Fruit fly (Drosophila melanogaster): ENCODE data around the gene cDIP.
A peak's percentile ranks its signal among the peaks of the same experiment; 100 is the strongest.

The cDIP gene

DNA sequence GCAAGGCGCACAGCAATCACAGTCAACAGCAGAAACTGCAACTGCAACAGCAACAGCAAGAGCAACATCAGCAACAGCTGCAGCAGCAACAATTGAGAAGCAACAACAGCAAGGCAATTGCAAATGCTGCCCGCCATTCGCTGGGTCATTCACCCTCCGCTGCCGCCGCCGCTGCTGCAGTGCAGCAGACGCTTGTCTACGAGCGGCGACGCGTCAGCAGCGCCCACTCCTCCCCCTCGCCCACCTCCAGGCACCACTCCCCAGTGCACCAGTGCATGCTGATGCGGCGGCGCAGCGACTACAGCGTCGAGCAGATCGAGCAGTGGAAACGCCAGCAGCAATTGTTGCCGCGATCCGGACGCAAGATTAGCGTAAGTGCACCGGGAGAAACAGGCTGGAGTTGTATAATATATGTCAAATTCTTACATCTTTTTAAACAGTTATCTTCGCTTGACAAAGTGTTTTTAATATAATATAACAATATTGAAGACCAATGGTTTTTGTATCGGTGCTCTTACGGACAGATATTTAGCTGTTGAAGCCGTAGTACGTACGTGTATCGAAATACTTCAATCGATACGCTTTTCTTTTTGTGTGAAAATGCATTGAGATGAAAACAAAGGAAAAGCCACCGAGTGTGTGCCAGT, 44.9 kb upstream of the cDIP start (continued):
- TF ChIP-seq br (GFP tag; optimal IDR thresholded peaks at IDR 0.05) = peak; percentile 24
- TF ChIP-seq sv (GFP tag; optimal IDR thresholded peaks at IDR 0.05) = no peak
- TF ChIP-seq psq (GFP tag; optimal IDR thresholded peaks at IDR 0.05) = no peak
- TF ChIP-seq woc (GFP tag; optimal IDR thresholded peaks at IDR 0.05) = no peak

- TF ChIP-seq sage (GFP tag; optimal IDR thresholded peaks at IDR 0.05) (no peak), OdsH (GFP tag; optimal IDR thresholded peaks at IDR 0.05) (peak; percentile 77), sv (GFP tag; optimal IDR thresholded peaks at IDR 0.05) (peak; percentile 76), brk (GFP tag; optimal IDR thresholded peaks at IDR 0.05) (peak; percentile 28), dl (GFP tag; optimal IDR thresholded peaks at IDR 0.05; ENCODE audit: insufficient read depth in 1 of 2, partially characterized antibody in 2 of 2) (peak; percentile 64 to 81), Sp1 (GFP tag; optimal IDR thresholded peaks at IDR 0.05) (peak; percentile 68), Abd-B (GFP tag; optimal IDR thresholded peaks at IDR 0.05) (no peak), Vsx2 (GFP tag; optimal IDR thresholded peaks at IDR 0.05; ENCODE audit: partially characterized antibody) (peak; percentile 23), br (GFP tag; optimal IDR thresholded peaks at IDR 0.05) (peak; percentile 77), Rel (GFP tag; optimal IDR thresholded peaks at IDR 0.05) (no peak), Rel (tag; optimal IDR thresholded peaks at IDR 0.05) (no peak), CG9705 (GFP tag; optimal IDR thresholded peaks at IDR 0.05) (no peak), woc (GFP tag; optimal IDR thresholded peaks at IDR 0.05) (peak; percentile 49), dsf (GFP tag; optimal IDR thresholded peaks at IDR 0.05; ENCODE audit: borderline replicate concordance) (no peak), foxo (GFP tag; optimal IDR thresholded peaks at IDR 0.05) (peak in 1 of 2 experiments; percentile 81), GATAd (GFP tag; optimal IDR thresholded peaks at IDR 0.05) (no peak), h (GFP tag; optimal IDR thresholded peaks at IDR 0.05) (peak; percentile 85), Dif (GFP tag; optimal IDR thresholded peaks at IDR 0.05; ENCODE audit: partially characterized antibody) (peak; percentile 85), fru (GFP tag; optimal IDR thresholded peaks at IDR 0.05) (peak; percentile 90), Hnf4 (GFP tag; optimal IDR thresholded peaks at IDR 0.05) (peak; percentile 50), CrebA (GFP tag; optimal IDR thresholded peaks at IDR 0.05; ENCODE audit: borderline replicate concordance) (no peak), Mio (GFP tag; optimal IDR thresholded peaks at IDR 0.05) (no peak), dmrt93B (GFP tag; optimal IDR thresholded peaks at IDR 0.05) (peak; percentile 42), tai (GFP tag; optimal IDR thresholded peaks at IDR 0.05) (no peak), Myc (optimal IDR thresholded peaks at IDR 0.05) (no peak), usp (GFP tag; optimal IDR thresholded peaks at IDR 0.05) (no peak), Jra (GFP tag; optimal IDR thresholded peaks at IDR 0.05) (no peak), CG32264 (GFP tag; optimal IDR thresholded peaks at IDR 0.05) (peak; percentile 65), rgr (GFP tag; optimal IDR thresholded peaks at IDR 0.05) (peak; percentile 80), jim (GFP tag; optimal IDR thresholded peaks at IDR 0.05) (no peak), Dfd (GFP tag; optimal IDR thresholded peaks at IDR 0.05) (no peak), ey (GFP tag; optimal IDR thresholded peaks at IDR 0.05) (peak; percentile 85), lola (GFP tag; optimal IDR thresholded peaks at IDR 0.05) (no peak), psq (GFP tag; optimal IDR thresholded peaks at IDR 0.05) (peak; percentile 58), pan (optimal IDR thresholded peaks at IDR 0.05) (no peak), N (GFP tag; optimal IDR thresholded peaks at IDR 0.05) (no peak), Hr83 (GFP tag; optimal IDR thresholded peaks at IDR 0.05; ENCODE audit: poor library complexity, severe bottlenecking) (no peak), Hr78 (GFP tag; optimal IDR thresholded peaks at IDR 0.05) (no peak), HLH106 (tag; optimal IDR thresholded peaks at IDR 0.05) (peak; percentile 66)
Measured at dm6 chr3R:21204500-21205167, 43.7 kb upstream of the cDIP start.
